Worm (Caenorhabditis elegans): Measurements from ENCODE around the gene R05D8.11.

Gene R05D8.11

DNA sequence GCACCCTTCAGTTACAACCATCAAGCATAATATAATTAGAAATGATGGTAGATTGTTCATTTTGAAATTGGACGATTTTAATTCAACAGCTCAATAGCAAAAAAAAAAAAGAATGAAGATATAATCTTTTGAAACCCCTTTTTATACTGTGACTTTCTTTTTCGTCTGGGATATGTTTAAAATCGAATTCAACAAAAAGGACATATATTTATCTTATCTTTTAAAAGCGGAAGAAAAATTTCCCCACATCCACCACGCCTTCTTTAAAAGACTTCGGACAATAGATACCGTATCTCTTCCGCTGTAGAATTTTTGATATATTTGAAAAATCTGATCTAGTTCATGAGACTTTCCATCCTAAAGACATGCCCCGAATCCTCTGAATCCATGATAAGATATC lies at the start of gene R05D8.11:
R05D8.11 (minus strand) TSS at position 101 of the 400 bp plus-strand sequence.
- TF ChIP-seq ahr-1 (tag; optimal IDR thresholded peaks at IDR 0.05) (no peak), Y22D7AL.16 (tag; optimal IDR thresholded peaks at IDR 0.05) (no peak), eyg-1 (tag; optimal IDR thresholded peaks at IDR 0.05) (no peak), F13H6.1 (tag; optimal IDR thresholded peaks at IDR 0.05) (no peak), pha-4 (tag; optimal IDR thresholded peaks at IDR 0.05) (no peak), K09A11.1 (tag; optimal IDR thresholded peaks at IDR 0.05; ENCODE audit: insufficient read depth) (no peak), ttx-3 (tag; optimal IDR thresholded peaks at IDR 0.05) (no peak), ceh-18 (tag; optimal IDR thresholded peaks at IDR 0.05) (no peak), pha-2 (tag; optimal IDR thresholded peaks at IDR 0.05) (no peak), ceh-14 (tag; optimal IDR thresholded peaks at IDR 0.05) (no peak), nfya-1 (tag; optimal IDR thresholded peaks at IDR 0.05) (no peak), C08G9.2 (tag; optimal IDR thresholded peaks at IDR 0.05) (no peak), sox-2 (GFP tag; IDR thresholded peaks at IDR 0.05) (no peak), unc-55 (GFP tag; optimal IDR thresholded peaks at IDR 0.05) (no peak), madf-2 (tag; optimal IDR thresholded peaks at IDR 0.05) (no peak), gmeb-2 (tag; optimal IDR thresholded peaks at IDR 0.05) (no peak)

DNA sequence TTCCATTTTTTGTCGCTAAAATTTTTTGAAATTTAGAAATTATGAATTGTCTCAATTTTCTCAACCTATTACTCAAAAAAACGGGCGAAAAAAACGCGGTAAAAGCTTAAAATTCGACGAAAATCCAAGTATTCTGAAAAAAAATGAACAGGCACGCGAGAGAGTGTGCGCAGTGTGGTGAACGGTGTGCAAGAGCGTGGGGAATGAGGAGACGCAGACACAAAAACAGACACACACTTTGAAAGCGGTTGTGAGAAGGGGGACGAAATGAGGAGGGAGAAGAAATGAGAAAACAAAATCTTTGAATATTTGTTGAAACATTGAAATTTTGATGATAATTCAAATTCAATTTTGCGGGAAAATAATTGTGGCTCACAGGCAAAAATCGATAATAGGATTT lies 46.1 kb upstream of the R05D8.11 start, which contains the start of gene T03D3.5:
T03D3.5 (minus strand) TSS at position 21 of the 400 bp plus-strand sequence.
- TF ChIP-seq unc-42 (tag; optimal IDR thresholded peaks at IDR 0.05), result peak; percentile 1
- no peak for TF ChIP-seq ceh-30 (tag; optimal IDR thresholded peaks at IDR 0.05)

DNA sequence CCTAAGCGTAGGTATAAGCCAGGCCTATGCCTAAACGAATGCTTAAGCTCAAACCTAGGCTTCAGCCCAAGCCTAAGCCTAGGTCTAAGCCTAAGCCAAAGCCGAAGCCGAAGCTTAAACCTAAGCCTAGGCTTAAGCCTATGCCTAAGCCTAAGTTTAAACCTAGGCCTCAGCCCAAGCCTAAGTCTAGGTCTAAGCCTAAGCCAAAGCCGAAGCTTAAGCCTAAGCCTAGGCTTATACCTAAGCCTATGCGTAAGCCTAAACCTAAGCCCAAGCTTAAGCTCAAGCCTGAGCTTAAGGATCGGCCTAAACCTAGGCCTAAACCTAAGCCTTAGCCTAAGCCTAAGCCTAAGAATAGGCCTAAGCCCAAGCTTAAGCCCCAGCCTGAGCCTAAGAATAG lies 45.3 kb upstream of the R05D8.11 start:
- no peak for TF ChIP-seq fkh-10 (GFP tag; optimal IDR thresholded peaks at IDR 0.05)
- no peak for TF ChIP-seq eyg-1 (tag; optimal IDR thresholded peaks at IDR 0.05)
- no peak for TF ChIP-seq hlh-15 (tag; optimal IDR thresholded peaks at IDR 0.05)
- TF ChIP-seq ama-1 (optimal IDR thresholded peaks at IDR 0.05), result no peak
- no peak for TF ChIP-seq dmd-4 (tag; optimal IDR thresholded peaks at IDR 0.05; ENCODE audit: borderline replicate concordance)
- peak; percentile 85 for TF ChIP-seq dve-1 (tag; optimal IDR thresholded peaks at IDR 0.05)
- no peak for TF ChIP-seq npax-4 (tag; optimal IDR thresholded peaks at IDR 0.05)

DNA sequence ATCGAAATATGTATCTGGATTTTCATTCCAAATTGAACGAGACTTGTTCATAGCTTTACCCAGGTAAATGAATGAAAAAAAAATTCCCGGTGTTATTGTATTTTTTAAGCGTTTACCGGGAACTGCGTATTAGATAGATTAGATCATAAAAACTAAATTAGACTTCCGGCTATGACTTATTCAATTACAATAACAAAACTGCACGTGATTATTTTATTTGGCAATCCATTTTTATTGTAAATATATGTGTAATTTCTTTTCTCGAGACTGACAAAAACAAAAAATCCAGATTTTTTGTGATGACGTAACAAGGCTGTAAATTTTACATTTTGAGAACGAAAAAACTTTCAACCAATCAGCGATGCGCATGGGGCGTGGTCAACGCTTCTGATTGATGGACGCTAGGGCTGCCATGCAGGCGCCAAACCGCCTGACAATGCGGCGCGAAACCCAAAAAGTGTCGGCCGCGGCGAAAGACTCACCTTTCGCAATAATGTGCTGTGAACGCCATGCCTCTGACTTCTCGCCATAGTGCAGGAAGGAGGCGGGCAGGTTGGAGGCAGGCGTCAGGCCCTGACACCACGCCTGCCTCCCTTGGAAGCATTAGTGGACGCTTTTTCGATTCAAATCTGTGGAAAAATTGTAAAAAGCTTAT lies 41.1 kb upstream of the R05D8.11 start, which contains the start of gene srh-36:
srh-36 (minus strand) TSS at position 51 of the 655 bp plus-strand sequence.
- TF ChIP-seq unc-42 (tag; optimal IDR thresholded peaks at IDR 0.05), result no peak
- no peak for TF ChIP-seq ceh-30 (tag; optimal IDR thresholded peaks at IDR 0.05)

DNA sequence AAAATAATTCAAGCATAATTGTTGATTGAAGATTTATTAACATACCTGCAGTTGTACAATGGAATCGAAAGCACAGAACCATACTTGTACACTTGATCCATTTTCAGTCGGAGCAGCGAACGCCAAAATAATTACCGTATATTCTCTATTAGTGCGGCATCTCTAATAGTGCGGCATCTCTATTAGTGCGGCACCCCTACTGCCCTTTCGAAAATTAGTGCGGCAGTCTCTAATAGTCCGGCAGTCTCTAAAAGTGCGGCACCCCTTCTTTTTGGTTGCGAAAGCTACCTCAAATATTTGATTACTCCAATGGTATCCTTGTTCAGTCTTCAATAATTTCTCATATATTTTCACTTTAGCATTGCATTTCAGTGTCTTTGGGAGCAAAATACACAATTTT lies 37.4 kb upstream of the R05D8.11 start, which contains the start of gene srt-34:
srt-34 (minus strand) TSS at position 101 of the 400 bp plus-strand sequence.
- TF ChIP-seq K02D7.2 (tag; optimal IDR thresholded peaks at IDR 0.05) (no peak), pqm-1 (tag; optimal IDR thresholded peaks at IDR 0.05) (no peak), rnt-1 (tag; optimal IDR thresholded peaks at IDR 0.05) (no peak), pax-1 (tag; optimal IDR thresholded peaks at IDR 0.05) (no peak), Y22D7AL.16 (tag; optimal IDR thresholded peaks at IDR 0.05) (no peak), nhr-232 (tag; optimal IDR thresholded peaks at IDR 0.05) (no peak), lim-6 (tag; optimal IDR thresholded peaks at IDR 0.05) (no peak), dve-1 (tag; optimal IDR thresholded peaks at IDR 0.05) (no peak), hlh-15 (tag; optimal IDR thresholded peaks at IDR 0.05) (no peak), ceh-18 (tag; optimal IDR thresholded peaks at IDR 0.05) (no peak), eyg-1 (tag; optimal IDR thresholded peaks at IDR 0.05) (no peak), pat-9 (tag; optimal IDR thresholded peaks at IDR 0.05) (no peak), ets-4 (tag; optimal IDR thresholded peaks at IDR 0.05) (no peak), unc-86 (tag; optimal IDR thresholded peaks at IDR 0.05) (no peak), che-1 (tag; optimal IDR thresholded peaks at IDR 0.05) (no peak), hlh-8 (tag; optimal IDR thresholded peaks at IDR 0.05) (no peak), ama-1 (optimal IDR thresholded peaks at IDR 0.05) (no peak), pha-4 (tag; optimal IDR thresholded peaks at IDR 0.05) (no peak)

Measured in whole organism, late embryonic.